Worm (Caenorhabditis elegans) whole organism, L4 larva: ENCODE measurements around the gene F59A6.3.

Source experiments
- D1046.2 ChIP-seq: fragments of 200-800 bp; sonication (Bioruptor generic); IDR thresholded peaks from 2 replicates; pipeline ENCODE4 v1.3.6; 2022; ENCODE audit warnings: missing genetic modification characterization, missing compliant biosample characterization
- F37D6.2 ChIP-seq: sonication (generic microtip); optimal IDR thresholded peaks from 2 replicates; lab custom pipeline; 2016; ENCODE audit warnings: mild to moderate bottlenecking, missing genetic modification characterization, missing compliant biosample characterization
- R02D3.7 ChIP-seq: fragments of 150-350 bp; sonication (generic microtip); optimal IDR thresholded peaks from 3 replicates; lab custom pipeline; 2014; ENCODE audit warnings: missing biosample characterization, missing genetic modification characterization
- T26A8.4 ChIP-seq: fragments of 200-800 bp; sonication (Bioruptor generic); IDR thresholded peaks from 2 replicates; pipeline ENCODE4 v1.3.6; 2022; ENCODE audit warnings: missing genetic modification characterization, missing compliant biosample characterization
- Y5F2A.4 ChIP-seq: fragments of 200-800 bp; sonication (Bioruptor generic); optimal IDR thresholded peaks from 2 replicates; lab custom pipeline; 2018; ENCODE audit warnings: mild to moderate bottlenecking, missing genetic modification characterization, missing compliant biosample characterization
- Y75B8A.6 ChIP-seq: fragments of 200-800 bp; sonication (Bioruptor generic); IDR thresholded peaks from 2 replicates; pipeline ENCODE4 v1.3.6; 2022; ENCODE audit warnings: missing genetic modification reagents, missing genetic modification characterization, missing compliant biosample characterization
- ZK337.2 ChIP-seq: fragments of 200-800 bp; sonication (Bioruptor generic); IDR thresholded peaks from 2 replicates; pipeline ENCODE4 v1.3.6; 2022; ENCODE audit warnings: missing genetic modification reagents, missing genetic modification characterization, missing compliant biosample characterization
- ZK546.5 ChIP-seq, 2 experiments: sonication (generic microtip); optimal IDR thresholded peaks; 2 replicates each; lab custom pipeline; 2017; ENCODE audit warnings: missing biosample characterization in 2 of 2, missing genetic modification characterization in 2 of 2
- aha-1 ChIP-seq: fragments of 150-350 bp; peaks from one replicate; lab custom pipeline; 2014; ENCODE audit warnings: missing biosample characterization, missing genetic modification characterization
- ama-1 ChIP-seq: fragments of 150-350 bp; optimal IDR thresholded peaks from 2 replicates; lab custom pipeline; 2014; ENCODE audit warnings: inconsistent platforms, mixed read lengths
- ceh-28 ChIP-seq: fragments of 150-350 bp; optimal IDR thresholded peaks from 2 replicates; lab custom pipeline; 2014; ENCODE audit warnings: missing biosample characterization, missing genetic modification reagents, missing genetic modification characterization
- ceh-62 ChIP-seq: sonication (generic microtip); optimal IDR thresholded peaks from 2 replicates; lab custom pipeline; 2017; ENCODE audit warnings: missing biosample characterization, missing genetic modification characterization
- ceh-82 ChIP-seq: sonication (generic microtip); optimal IDR thresholded peaks from 2 replicates; lab custom pipeline; 2017; ENCODE audit warnings: missing biosample characterization, missing genetic modification characterization
- daf-16 ChIP-seq, 3 experiments: sonication (generic microtip); optimal IDR thresholded peaks; 2 replicates each; lab custom pipeline; 2016 to 2017; ENCODE audit warnings: missing genetic modification characterization in 3 of 3, missing genetic modification reagents in 3 of 3, mild to moderate bottlenecking in 2 of 3, missing compliant biosample characterization in 2 of 3, missing biosample characterization in 1 of 3, moderate library complexity in 1 of 3
- daf-8 ChIP-seq: fragments of 200-800 bp; sonication (Bioruptor generic); IDR thresholded peaks from 2 replicates; pipeline ENCODE4 v1.3.6; 2022; ENCODE audit warnings: missing genetic modification characterization, missing compliant biosample characterization
- dmd-6 ChIP-seq: fragments of 200-800 bp; sonication (Bioruptor generic); IDR thresholded peaks from 2 replicates; pipeline ENCODE4 v1.3.6; 2022; ENCODE audit warnings: missing genetic modification reagents, missing genetic modification characterization, missing compliant biosample characterization
- dmd-8 ChIP-seq: fragments of 200-800 bp; sonication (Bioruptor generic); IDR thresholded peaks from 2 replicates; pipeline ENCODE4 v1.3.6; 2022; ENCODE audit warnings: missing genetic modification characterization, missing compliant biosample characterization
- duxl-1 ChIP-seq: sonication (generic microtip); optimal IDR thresholded peaks from 2 replicates; lab custom pipeline; 2016; ENCODE audit warnings: mild to moderate bottlenecking, missing genetic modification characterization, moderate library complexity, missing compliant biosample characterization; ENCODE audit not compliant: poor library complexity
- dve-1 ChIP-seq: sonication (generic microtip); optimal IDR thresholded peaks from 2 replicates; lab custom pipeline; 2017; ENCODE audit warnings: antibody characterized with exemption, mild to moderate bottlenecking, missing genetic modification characterization, missing compliant biosample characterization; ENCODE audit not compliant: insufficient read depth
- gei-8 ChIP-seq: fragments of 200-800 bp; sonication (Bioruptor generic); optimal IDR thresholded peaks from 2 replicates; lab custom pipeline; 2018; ENCODE audit warnings: mild to moderate bottlenecking, missing genetic modification characterization, missing compliant biosample characterization
- hif-1 ChIP-seq, 2 experiments: sonication (generic microtip); optimal IDR thresholded peaks; 2 replicates each; lab custom pipeline; 2016 to 2017; ENCODE audit warnings: missing compliant biosample characterization in 2 of 2, missing genetic modification characterization in 2 of 2, missing genetic modification reagents in 2 of 2, missing genotype in 2 of 2, mild to moderate bottlenecking in 1 of 2
- hlh-30 ChIP-seq: sonication (generic microtip); optimal IDR thresholded peaks from 2 replicates; lab custom pipeline; 2017; ENCODE audit warnings: antibody characterized with exemption, mild to moderate bottlenecking, missing genetic modification characterization, missing compliant biosample characterization; ENCODE audit not compliant: insufficient read depth
- lin-13 ChIP-seq: fragments of 150-350 bp; optimal IDR thresholded peaks from 2 replicates; lab custom pipeline; 2014; ENCODE audit warnings: missing biosample characterization, missing genetic modification reagents, missing genetic modification characterization
- lin-15B ChIP-seq: fragments of 150-350 bp; sonication (generic microtip); optimal IDR thresholded peaks from 3 replicates; lab custom pipeline; 2014; ENCODE audit warnings: missing biosample characterization, missing genetic modification characterization
- lin-29 ChIP-seq: fragments of 200-800 bp; sonication (Bioruptor generic); IDR thresholded peaks from 2 replicates; pipeline ENCODE4 v1.3.6; 2022; ENCODE audit warnings: missing genetic modification reagents, missing genetic modification characterization, missing compliant biosample characterization
- lin-38 ChIP-seq: fragments of 200-800 bp; sonication (Bioruptor generic); IDR thresholded peaks from 2 replicates; pipeline ENCODE4 v1.3.6; 2022; ENCODE audit warnings: missing genetic modification reagents, missing genetic modification characterization, missing compliant biosample characterization
- lir-3 ChIP-seq: sonication (generic microtip); optimal IDR thresholded peaks from 2 replicates; lab custom pipeline; 2016; ENCODE audit warnings: mild to moderate bottlenecking, missing genetic modification characterization, missing compliant biosample characterization
- madf-5 ChIP-seq, 2 experiments: fragments of 200-800 bp; sonication (Bioruptor generic); IDR thresholded peaks; 2 replicates each; pipeline ENCODE4 v1.3.6; 2022; ENCODE audit warnings: missing compliant biosample characterization in 2 of 2, missing genetic modification characterization in 2 of 2
- mdl-1 ChIP-seq, 2 experiments: fragments of 150-350 bp in 1 of 2; sonication (generic microtip) in 1 of 2; optimal IDR thresholded peaks; 2 replicates each; lab custom pipeline; 2014 to 2017; ENCODE audit warnings: missing biosample characterization in 2 of 2, missing genetic modification characterization in 2 of 2
- mdt-29 ChIP-seq: fragments of 200-800 bp; sonication (Bioruptor generic); IDR thresholded peaks from 2 replicates; pipeline ENCODE4 v1.3.6; 2022; ENCODE audit warnings: missing genetic modification reagents, missing genetic modification characterization, missing compliant biosample characterization
- mep-1 ChIP-seq: fragments of 150-350 bp; sonication (generic microtip); optimal IDR thresholded peaks from 3 replicates; lab custom pipeline; 2014; ENCODE audit warnings: missing biosample characterization, missing genetic modification characterization
- mes-2 ChIP-seq: sonication (generic microtip); optimal IDR thresholded peaks from 2 replicates; lab custom pipeline; 2016; ENCODE audit warnings: missing genotype, mild to moderate bottlenecking, missing genetic modification characterization, missing compliant biosample characterization; ENCODE audit not compliant: poor library complexity, severe bottlenecking
- nhr-11 ChIP-seq: fragments of 150-350 bp; optimal IDR thresholded peaks from 2 replicates; lab custom pipeline; 2014; ENCODE audit warnings: missing biosample characterization, missing genetic modification characterization
- nhr-111 ChIP-seq: fragments of 200-800 bp; sonication (Bioruptor generic); optimal IDR thresholded peaks from 2 replicates; lab custom pipeline; 2018; ENCODE audit warnings: mild to moderate bottlenecking, missing genetic modification characterization, missing compliant biosample characterization
- nhr-237 ChIP-seq: sonication (generic microtip); optimal IDR thresholded peaks from 2 replicates; lab custom pipeline; 2017; ENCODE audit warnings: missing biosample characterization, missing genetic modification characterization
- nhr-25 ChIP-seq: sonication (generic microtip); optimal IDR thresholded peaks from 2 replicates; lab custom pipeline; 2017; ENCODE audit warnings: missing genetic modification characterization, mild to moderate bottlenecking, missing compliant biosample characterization, antibody characterized with exemption, moderate library complexity, borderline replicate concordance; ENCODE audit not compliant: insufficient read depth
- nhr-41 ChIP-seq: fragments of 200-800 bp; sonication (Bioruptor generic); IDR thresholded peaks from 2 replicates; pipeline ENCODE4 v1.3.6; 2022; ENCODE audit warnings: missing genetic modification reagents, missing genetic modification characterization, missing compliant biosample characterization
- nhr-42 ChIP-seq: fragments of 200-800 bp; sonication (Bioruptor generic); IDR thresholded peaks from 2 replicates; pipeline ENCODE4 v1.3.6; 2022; ENCODE audit warnings: missing genetic modification characterization, missing compliant biosample characterization
- nhr-6 ChIP-seq: fragments of 150-350 bp; optimal IDR thresholded peaks from 2 replicates; lab custom pipeline; 2014; ENCODE audit warnings: missing biosample characterization, missing genetic modification characterization
- nhr-77 ChIP-seq: fragments of 150-350 bp; optimal IDR thresholded peaks from 2 replicates; lab custom pipeline; 2014; ENCODE audit warnings: missing biosample characterization, missing genetic modification characterization
- php-3 ChIP-seq: fragments of 200-800 bp; sonication (Bioruptor generic); IDR thresholded peaks from 2 replicates; pipeline ENCODE4 v1.3.6; 2022; ENCODE audit warnings: missing genetic modification reagents, missing genetic modification characterization, missing compliant biosample characterization
- pqm-1 ChIP-seq: sonication (generic microtip); optimal IDR thresholded peaks from 2 replicates; lab custom pipeline; 2017; ENCODE audit warnings: missing biosample characterization, missing genetic modification characterization
- skn-1 ChIP-seq: fragments of 150-350 bp; optimal IDR thresholded peaks from 2 replicates; lab custom pipeline; 2014; ENCODE audit warnings: missing biosample characterization, missing genetic modification characterization
- snpc-1.2 ChIP-seq: fragments of 200-800 bp; sonication (Bioruptor generic); IDR thresholded peaks from 2 replicates; pipeline ENCODE4 v1.3.6; 2022; ENCODE audit warnings: missing genetic modification reagents, missing genetic modification characterization, missing compliant biosample characterization
- spr-3 ChIP-seq: fragments of 200-800 bp; sonication (Bioruptor generic); optimal IDR thresholded peaks from 2 replicates; lab custom pipeline; 2018; ENCODE audit warnings: mild to moderate bottlenecking, missing genetic modification characterization, missing compliant biosample characterization
- tag-97 ChIP-seq: fragments of 200-800 bp; sonication (Bioruptor generic); IDR thresholded peaks from 2 replicates; pipeline ENCODE4 v1.3.6; 2022; ENCODE audit warnings: missing genetic modification characterization, missing compliant biosample characterization
- unc-39 ChIP-seq: sonication (generic microtip); optimal IDR thresholded peaks from 2 replicates; lab custom pipeline; 2017; ENCODE audit warnings: missing biosample characterization, missing genetic modification characterization
- unc-62 ChIP-seq, 3 experiments: fragments of 150-350 bp in 1 of 3; sonication (generic microtip); optimal IDR thresholded peaks in 2 of 3; peaks in 1 of 3; 1 replicate in 1 of 3; 2 replicates in 2 of 3; lab custom pipeline; 2014 to 2017; ENCODE audit warnings: missing biosample characterization in 3 of 3, missing genetic modification characterization in 3 of 3, missing genetic modification reagents in 3 of 3, missing genotype in 1 of 3
- zag-1 ChIP-seq: fragments of 150-350 bp; optimal IDR thresholded peaks from 2 replicates; lab custom pipeline; 2014; ENCODE audit warnings: missing biosample characterization, missing genetic modification characterization
- zip-2 ChIP-seq: fragments of 150-350 bp; optimal IDR thresholded peaks from 2 replicates; lab custom pipeline; 2014; ENCODE audit warnings: missing biosample characterization, missing genetic modification characterization

F59A6.3 gene

DNA sequence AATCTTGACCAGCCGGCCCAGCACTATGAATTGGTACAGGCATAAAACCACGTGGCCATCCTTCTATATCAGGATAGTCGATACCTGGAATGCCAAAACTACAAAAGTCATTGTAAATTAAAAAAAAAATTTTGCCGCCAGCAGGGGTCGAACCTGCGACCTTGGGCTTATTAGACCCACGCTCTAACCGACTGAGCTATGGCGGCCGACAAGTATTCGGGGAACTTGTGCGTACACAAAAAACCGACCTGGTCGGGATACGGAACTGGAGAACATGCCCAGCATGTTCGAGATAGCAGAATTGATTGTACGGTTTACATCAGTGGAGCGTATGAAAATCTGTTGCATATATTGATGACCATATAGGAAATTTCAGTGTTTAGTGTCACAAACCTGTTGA lies 49.2 kb downstream of the F59A6.3 start (continued):
- TF ChIP-seq duxl-1 (peak; percentile 76), nhr-42 (GFP tag; lab: Robert Waterston, UW) (peak; percentile 72; the same call in 1 of the 2 replicates), nhr-237 (tag; lab: Kevin White, UChicago) (no peak), tag-97 (no peak), daf-8 (no peak), mep-1 (tag; lab: Kevin White, UChicago) (peak; percentile 76), unc-39 (tag; lab: Kevin White, UChicago) (no peak), F37D6.2 (tag; lab: Kevin White, UChicago) (peak; percentile 13), ceh-28 (tag; lab: Kevin White, UChicago) (no peak), daf-16 (GFP tag; optimal IDR thresholded peaks at IDR 0.05; lab: Kevin White, UChicago) (peak; percentile 16 to 45), daf-16 (tag; optimal IDR thresholded peaks at IDR 0.05; lab: Kevin White, UChicago) (peak; percentile 55), unc-62 (GFP tag; optimal IDR thresholded peaks at IDR 0.05 in 1 of 2; lab: Kevin White, UChicago) (no peak), unc-62 (tag; optimal IDR thresholded peaks at IDR 0.05; lab: Kevin White, UChicago) (no peak), nhr-25 (tag; lab: Kevin White, UChicago) (peak; percentile 67), lin-38 (GFP tag; lab: Robert Waterston, UW) (peak; percentile 89), Y75B8A.6 (GFP tag; lab: Robert Waterston, UW) (0 out of 2 replicates have a peak, but pooled peaks have one; percentile 11), hif-1 (tag; optimal IDR thresholded peaks at IDR 0.05; lab: Kevin White, UChicago) (peak; percentile 12 to 14), dmd-8 (GFP tag; lab: Robert Waterston, UW) (0 out of 2 replicates have a peak, but pooled peaks have one; percentile 60), ceh-62 (tag; lab: Kevin White, UChicago) (no peak), mdt-29 (GFP tag; lab: Robert Waterston, UW) (peak; percentile 51; the same call in 1 of the 2 replicates), gei-8 (GFP tag; lab: Kevin White, UChicago) (no peak), zip-2 (tag; lab: Kevin White, UChicago) (no peak), spr-3 (GFP tag; lab: Kevin White, UChicago) (peak; percentile 40), lin-13 (GFP tag; lab: Kevin White, UChicago) (peak; percentile 30), R02D3.7 (tag; lab: Kevin White, UChicago) (no peak), aha-1 (peak; percentile 27), ama-1 (lab: Kevin White, UChicago) (no peak), zag-1 (no peak), nhr-111 (GFP tag; lab: Kevin White, UChicago) (peak; percentile 52), snpc-1.2 (GFP tag; lab: Robert Waterston, UW) (peak; percentile 77), lin-29 (GFP tag; lab: Robert Waterston, UW) (peak; percentile 63), nhr-11 (tag; lab: Kevin White, UChicago) (no peak), php-3 (GFP tag; lab: Robert Waterston, UW) (no peak), ZK337.2 (GFP tag; lab: Robert Waterston, UW) (peak; percentile 58; the same call in 1 of the 2 replicates), nhr-6 (no peak), mdl-1 (tag; optimal IDR thresholded peaks at IDR 0.05; lab: Kevin White, UChicago) (peak in 1 of 2 experiments; percentile 55), dmd-6 (GFP tag; lab: Robert Waterston, UW) (peak; percentile 73), hlh-30 (tag; lab: Kevin White, UChicago) (peak; percentile 51), lin-15B (tag; lab: Kevin White, UChicago) (no peak), nhr-41 (no peak), pqm-1 (no peak), nhr-77 (tag; lab: Kevin White, UChicago) (no peak), skn-1 (tag; lab: Kevin White, UChicago) (no peak), ceh-82 (no peak), Y5F2A.4 (GFP tag; lab: Kevin White, UChicago) (no peak), ZK546.5 (tag; optimal IDR thresholded peaks at IDR 0.05; lab: Kevin White, UChicago) (no peak), mes-2 (tag; lab: Kevin White, UChicago) (peak; percentile 85), dve-1 (peak; percentile 65), D1046.2 (GFP tag; lab: Robert Waterston, UW) (peak; percentile 91), T26A8.4 (GFP tag; lab: Robert Waterston, UW) (no peak; the same call in none of the 2 replicates), lir-3 (tag; lab: Kevin White, UChicago) (no peak), madf-5 (GFP tag; IDR thresholded peaks at IDR 0.05; lab: Robert Waterston, UW) (0 out of 4 replicates have a peak, but pooled peaks of 1 of the 2 experiments have one; percentile 34)
